Worm (Caenorhabditis elegans) whole organism, L4 larva: Measurements from ENCODE around the gene C06E4.1.

ENCODE experiments used
- D1046.2 ChIP-seq: fragments of 200-800 bp; sonication (Bioruptor generic); IDR thresholded peaks from 2 replicates; pipeline ENCODE4 v1.3.6; 2022; ENCODE audit warnings: missing genetic modification characterization, missing compliant biosample characterization
- F37D6.2 ChIP-seq: sonication (generic microtip); optimal IDR thresholded peaks from 2 replicates; lab custom pipeline; 2016; ENCODE audit warnings: mild to moderate bottlenecking, missing genetic modification characterization, missing compliant biosample characterization
- F44E2.7 ChIP-seq: fragments of 200-800 bp; sonication (Bioruptor generic); IDR thresholded peaks from 2 replicates; pipeline ENCODE4 v2.1.2; 2022; ENCODE audit warnings: missing genetic modification characterization, missing compliant biosample characterization
- T20F7.1 ChIP-seq: fragments of 200-800 bp; sonication (Bioruptor generic); optimal IDR thresholded peaks from 2 replicates; lab custom pipeline; 2018; ENCODE audit warnings: mild to moderate bottlenecking, missing genetic modification characterization, missing compliant biosample characterization
- T26A8.4 ChIP-seq: fragments of 200-800 bp; sonication (Bioruptor generic); IDR thresholded peaks from 2 replicates; pipeline ENCODE4 v1.3.6; 2022; ENCODE audit warnings: missing genetic modification characterization, missing compliant biosample characterization
- Y5F2A.4 ChIP-seq: fragments of 200-800 bp; sonication (Bioruptor generic); optimal IDR thresholded peaks from 2 replicates; lab custom pipeline; 2018; ENCODE audit warnings: mild to moderate bottlenecking, missing genetic modification characterization, missing compliant biosample characterization
- ZK546.5 ChIP-seq, 2 experiments: sonication (generic microtip); optimal IDR thresholded peaks; 2 replicates each; lab custom pipeline; 2017; ENCODE audit warnings: missing biosample characterization in 2 of 2, missing genetic modification characterization in 2 of 2
- aly-2 ChIP-seq: sonication (generic microtip); optimal IDR thresholded peaks from 2 replicates; lab custom pipeline; 2018; ENCODE audit warnings: missing biosample characterization, missing genetic modification characterization
- ama-1 ChIP-seq: fragments of 150-350 bp; optimal IDR thresholded peaks from 2 replicates; lab custom pipeline; 2014; ENCODE audit warnings: inconsistent platforms, mixed read lengths
- attf-4 ChIP-seq: sonication (generic microtip); optimal IDR thresholded peaks from 3 replicates; lab custom pipeline; 2017; ENCODE audit warnings: missing biosample characterization, missing genetic modification characterization
- ceh-82 ChIP-seq: sonication (generic microtip); optimal IDR thresholded peaks from 2 replicates; lab custom pipeline; 2017; ENCODE audit warnings: missing biosample characterization, missing genetic modification characterization
- ces-1 ChIP-seq: fragments of 150-350 bp; sonication (generic microtip); optimal IDR thresholded peaks from 4 replicates; lab custom pipeline; 2014; ENCODE audit warnings: missing biosample characterization, missing genetic modification reagents, missing genetic modification characterization
- daf-12 ChIP-seq: fragments of 150-350 bp; optimal IDR thresholded peaks from 2 replicates; lab custom pipeline; 2014; ENCODE audit warnings: missing biosample characterization, missing genetic modification reagents, missing genetic modification characterization
- daf-19 ChIP-seq: fragments of 200-800 bp; sonication (Bioruptor generic); conservative IDR thresholded peaks from 2 replicates; pipeline ENCODE4 v1.3.6; 2022; ENCODE audit warnings: missing genetic modification characterization, missing compliant biosample characterization
- dmd-6 ChIP-seq: fragments of 200-800 bp; sonication (Bioruptor generic); IDR thresholded peaks from 2 replicates; pipeline ENCODE4 v1.3.6; 2022; ENCODE audit warnings: missing genetic modification reagents, missing genetic modification characterization, missing compliant biosample characterization
- dve-1 ChIP-seq: sonication (generic microtip); optimal IDR thresholded peaks from 2 replicates; lab custom pipeline; 2017; ENCODE audit warnings: antibody characterized with exemption, mild to moderate bottlenecking, missing genetic modification characterization, missing compliant biosample characterization; ENCODE audit not compliant: insufficient read depth
- egl-27 ChIP-seq: sonication (generic microtip); optimal IDR thresholded peaks from 3 replicates; lab custom pipeline; 2017; ENCODE audit warnings: missing biosample characterization, missing genetic modification reagents, missing genetic modification characterization
- fkh-10 ChIP-seq: fragments of 150-350 bp; optimal IDR thresholded peaks from 2 replicates; lab custom pipeline; 2014; ENCODE audit warnings: missing biosample characterization, missing genetic modification reagents, missing genetic modification characterization
- hif-1 ChIP-seq, 2 experiments: sonication (generic microtip); optimal IDR thresholded peaks; 2 replicates each; lab custom pipeline; 2016 to 2017; ENCODE audit warnings: missing compliant biosample characterization in 2 of 2, missing genetic modification characterization in 2 of 2, missing genetic modification reagents in 2 of 2, missing genotype in 2 of 2, mild to moderate bottlenecking in 1 of 2
- hlh-11 ChIP-seq: fragments of 200-800 bp; sonication (Bioruptor generic); optimal IDR thresholded peaks from 2 replicates; lab custom pipeline; 2018; ENCODE audit warnings: mild to moderate bottlenecking, missing genetic modification characterization, missing compliant biosample characterization
- hmg-1.1 ChIP-seq: fragments of 200-800 bp; sonication (Bioruptor generic); IDR thresholded peaks from 2 replicates; pipeline ENCODE4 v1.3.6; 2022; ENCODE audit warnings: missing genetic modification reagents, missing genetic modification characterization, missing compliant biosample characterization
- lin-13 ChIP-seq: fragments of 150-350 bp; optimal IDR thresholded peaks from 2 replicates; lab custom pipeline; 2014; ENCODE audit warnings: missing biosample characterization, missing genetic modification reagents, missing genetic modification characterization
- lin-15B ChIP-seq: fragments of 150-350 bp; sonication (generic microtip); optimal IDR thresholded peaks from 3 replicates; lab custom pipeline; 2014; ENCODE audit warnings: missing biosample characterization, missing genetic modification characterization
- lir-3 ChIP-seq: sonication (generic microtip); optimal IDR thresholded peaks from 2 replicates; lab custom pipeline; 2016; ENCODE audit warnings: mild to moderate bottlenecking, missing genetic modification characterization, missing compliant biosample characterization
- mdt-29 ChIP-seq: fragments of 200-800 bp; sonication (Bioruptor generic); IDR thresholded peaks from 2 replicates; pipeline ENCODE4 v1.3.6; 2022; ENCODE audit warnings: missing genetic modification reagents, missing genetic modification characterization, missing compliant biosample characterization
- mep-1 ChIP-seq: fragments of 150-350 bp; sonication (generic microtip); optimal IDR thresholded peaks from 3 replicates; lab custom pipeline; 2014; ENCODE audit warnings: missing biosample characterization, missing genetic modification characterization
- mes-2 ChIP-seq: sonication (generic microtip); optimal IDR thresholded peaks from 2 replicates; lab custom pipeline; 2016; ENCODE audit warnings: missing genotype, mild to moderate bottlenecking, missing genetic modification characterization, missing compliant biosample characterization; ENCODE audit not compliant: poor library complexity, severe bottlenecking
- mxl-2 ChIP-seq: fragments of 200-800 bp; sonication (Bioruptor generic); conservative IDR thresholded peaks from 2 replicates; pipeline ENCODE4 v1.3.6; 2022; ENCODE audit warnings: missing genetic modification reagents, missing genetic modification characterization, missing compliant biosample characterization
- nhr-11 ChIP-seq: fragments of 150-350 bp; optimal IDR thresholded peaks from 2 replicates; lab custom pipeline; 2014; ENCODE audit warnings: missing biosample characterization, missing genetic modification characterization
- nhr-111 ChIP-seq: fragments of 200-800 bp; sonication (Bioruptor generic); optimal IDR thresholded peaks from 2 replicates; lab custom pipeline; 2018; ENCODE audit warnings: mild to moderate bottlenecking, missing genetic modification characterization, missing compliant biosample characterization
- nhr-237 ChIP-seq: sonication (generic microtip); optimal IDR thresholded peaks from 2 replicates; lab custom pipeline; 2017; ENCODE audit warnings: missing biosample characterization, missing genetic modification characterization
- nhr-25 ChIP-seq: sonication (generic microtip); optimal IDR thresholded peaks from 2 replicates; lab custom pipeline; 2017; ENCODE audit warnings: missing genetic modification characterization, mild to moderate bottlenecking, missing compliant biosample characterization, antibody characterized with exemption, moderate library complexity, borderline replicate concordance; ENCODE audit not compliant: insufficient read depth
- nhr-28 ChIP-seq: fragments of 150-350 bp; optimal IDR thresholded peaks from 2 replicates; lab custom pipeline; 2014; ENCODE audit warnings: missing biosample characterization, missing genetic modification characterization
- nhr-41 ChIP-seq: fragments of 200-800 bp; sonication (Bioruptor generic); IDR thresholded peaks from 2 replicates; pipeline ENCODE4 v1.3.6; 2022; ENCODE audit warnings: missing genetic modification reagents, missing genetic modification characterization, missing compliant biosample characterization
- nhr-76 ChIP-seq: fragments of 150-350 bp; optimal IDR thresholded peaks from 2 replicates; lab custom pipeline; 2014; ENCODE audit warnings: missing biosample characterization, missing genetic modification characterization
- pha-4 ChIP-seq, 2 experiments: fragments of 150-350 bp in 1 of 2; fragments of 200-800 bp in 1 of 2; sonication (Bioruptor generic) in 1 of 2; IDR thresholded peaks in 1 of 2; optimal IDR thresholded peaks in 1 of 2; 2 replicates each; pipeline versions ENCODE4 v1.3.6 to Lab custom; 2014 to 2022; ENCODE audit warnings: missing genetic modification characterization in 2 of 2, missing genetic modification reagents in 2 of 2, missing biosample characterization in 1 of 2, missing compliant biosample characterization in 1 of 2
- php-3 ChIP-seq: fragments of 200-800 bp; sonication (Bioruptor generic); IDR thresholded peaks from 2 replicates; pipeline ENCODE4 v1.3.6; 2022; ENCODE audit warnings: missing genetic modification reagents, missing genetic modification characterization, missing compliant biosample characterization
- sdz-12 ChIP-seq: fragments of 200-800 bp; sonication (Bioruptor generic); optimal IDR thresholded peaks from 2 replicates; lab custom pipeline; 2018; ENCODE audit warnings: mild to moderate bottlenecking, missing genetic modification characterization, missing compliant biosample characterization
- spr-3 ChIP-seq: fragments of 200-800 bp; sonication (Bioruptor generic); optimal IDR thresholded peaks from 2 replicates; lab custom pipeline; 2018; ENCODE audit warnings: mild to moderate bottlenecking, missing genetic modification characterization, missing compliant biosample characterization
- tag-97 ChIP-seq: fragments of 200-800 bp; sonication (Bioruptor generic); IDR thresholded peaks from 2 replicates; pipeline ENCODE4 v1.3.6; 2022; ENCODE audit warnings: missing genetic modification characterization, missing compliant biosample characterization
- tra-1 ChIP-seq: fragments of 200-800 bp; sonication (Bioruptor generic); IDR thresholded peaks from 2 replicates; pipeline ENCODE4 v1.3.6; 2022; ENCODE audit warnings: missing genetic modification reagents, missing genetic modification characterization, missing compliant biosample characterization
- unc-39 ChIP-seq: sonication (generic microtip); optimal IDR thresholded peaks from 2 replicates; lab custom pipeline; 2017; ENCODE audit warnings: missing biosample characterization, missing genetic modification characterization
- unc-62 ChIP-seq, 3 experiments: fragments of 150-350 bp in 1 of 3; sonication (generic microtip); optimal IDR thresholded peaks in 2 of 3; peaks in 1 of 3; 1 replicate in 1 of 3; 2 replicates in 2 of 3; lab custom pipeline; 2014 to 2017; ENCODE audit warnings: missing biosample characterization in 3 of 3, missing genetic modification characterization in 3 of 3, missing genetic modification reagents in 3 of 3, missing genotype in 1 of 3
- vab-7 ChIP-seq: fragments of 200-800 bp; sonication (Bioruptor generic); IDR thresholded peaks from 2 replicates; pipeline ENCODE4 v1.3.6; 2022; ENCODE audit warnings: missing genetic modification reagents, missing genetic modification characterization, missing compliant biosample characterization
- zfp-2 ChIP-seq: sonication (generic microtip); optimal IDR thresholded peaks from 2 replicates; lab custom pipeline; 2016; ENCODE audit warnings: mild to moderate bottlenecking, missing genetic modification characterization, missing compliant biosample characterization
- zip-2 ChIP-seq: fragments of 150-350 bp; optimal IDR thresholded peaks from 2 replicates; lab custom pipeline; 2014; ENCODE audit warnings: missing biosample characterization, missing genetic modification characterization
- ztf-7 ChIP-seq: fragments of 150-350 bp; optimal IDR thresholded peaks from 2 replicates; lab custom pipeline; 2014; ENCODE audit warnings: missing biosample characterization, missing genetic modification characterization

The C06E4.1 gene

DNA sequence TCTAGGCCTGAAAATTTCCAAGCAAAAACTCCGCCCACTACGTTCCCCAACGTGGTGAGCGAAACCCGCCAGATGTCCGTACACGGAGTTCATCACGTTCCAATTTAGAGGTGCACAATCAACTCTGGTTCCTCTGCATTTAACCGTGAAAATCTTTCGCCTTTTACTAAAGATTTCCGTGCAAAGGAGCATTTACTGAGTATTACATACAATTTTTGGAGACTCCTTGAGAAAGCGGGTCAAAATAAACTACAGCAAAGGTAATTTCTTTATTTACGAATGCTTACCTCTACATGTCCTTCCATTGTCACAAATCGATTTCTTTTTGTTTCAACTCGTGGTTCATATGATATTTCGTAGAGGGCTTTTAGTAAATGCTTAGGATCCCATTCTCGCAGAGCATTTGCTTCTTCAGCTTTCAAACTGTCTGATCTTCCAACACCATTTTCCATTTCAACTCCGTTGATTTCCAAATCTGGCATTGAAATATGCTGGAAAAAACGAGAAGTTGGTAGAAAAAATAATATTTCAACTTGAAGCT, 33.6 kb downstream of the C06E4.1 start, which contains the start of gene F42C5.9 (continued):
- TF ChIP-seq mxl-2 (GFP tag; lab: Robert Waterston, UW) (no peak), aly-2 (tag; lab: Kevin White, UChicago) (peak; percentile 50), unc-62 (GFP tag; optimal IDR thresholded peaks at IDR 0.05 in 1 of 2; lab: Kevin White, UChicago) (peak in 1 of 2 experiments; percentile 76), unc-62 (tag; optimal IDR thresholded peaks at IDR 0.05; lab: Kevin White, UChicago) (no peak), nhr-11 (tag; lab: Kevin White, UChicago) (no peak), lin-13 (GFP tag; lab: Kevin White, UChicago) (peak; percentile 35), mep-1 (no peak)

DNA sequence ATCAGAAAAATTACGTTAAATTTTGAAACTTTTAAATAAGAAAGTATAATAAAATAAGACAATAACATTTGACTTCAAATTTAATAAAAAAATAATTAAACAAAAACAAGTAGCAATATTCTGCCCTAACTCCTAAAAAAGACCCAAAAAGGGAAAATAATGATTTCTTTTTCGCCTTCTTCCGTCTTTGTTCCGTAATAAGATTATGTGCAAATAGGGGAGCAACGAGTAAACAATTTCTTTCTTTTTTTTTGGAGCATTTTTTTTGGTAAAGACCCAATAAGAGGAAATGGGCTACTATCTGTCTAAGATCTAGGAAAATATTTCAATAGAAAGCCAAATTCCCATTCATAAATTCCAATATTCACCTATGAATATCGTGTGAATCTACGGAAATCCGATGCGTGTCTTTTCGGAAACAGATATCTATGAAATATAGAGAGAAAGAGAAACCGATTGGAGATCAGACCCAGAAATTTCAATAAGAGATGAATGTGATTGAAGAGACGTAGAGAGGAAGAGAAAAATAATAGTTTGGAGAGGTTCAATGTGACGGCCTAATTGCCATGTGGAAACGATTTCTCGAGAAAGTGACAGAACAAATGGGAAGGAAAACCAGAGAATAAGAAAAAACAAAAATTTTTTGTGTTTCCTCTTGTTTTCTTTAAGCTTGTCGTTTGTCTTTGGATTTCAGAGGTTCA, 34.9 kb downstream of the C06E4.1 start:
- TF ChIP-seq aly-2 (tag; lab: Kevin White, UChicago), result no peak
- TF ChIP-seq pha-4 (GFP tag; IDR thresholded peaks at IDR 0.05; lab: Robert Waterston, UW), result no peak
- TF ChIP-seq pha-4 (tag; optimal IDR thresholded peaks at IDR 0.05; lab: Kevin White, UChicago), result no peak
- no peak for TF ChIP-seq mes-2 (tag; lab: Kevin White, UChicago)
- TF ChIP-seq T26A8.4 (GFP tag; lab: Robert Waterston, UW), result no peak
- TF ChIP-seq ZK546.5 (tag; optimal IDR thresholded peaks at IDR 0.05; lab: Kevin White, UChicago), result no peak
- TF ChIP-seq mdt-29, result no peak
- no peak for TF ChIP-seq nhr-76 (tag; lab: Kevin White, UChicago)
- no peak for TF ChIP-seq sdz-12 (GFP tag; lab: Kevin White, UChicago)
- TF ChIP-seq hlh-11, result peak; percentile 30
- TF ChIP-seq php-3 (GFP tag; lab: Robert Waterston, UW), result no peak
- no peak for TF ChIP-seq ztf-7 (tag; lab: Kevin White, UChicago)
- no peak for TF ChIP-seq F37D6.2 (tag; lab: Kevin White, UChicago)
- TF ChIP-seq hif-1 (tag; optimal IDR thresholded peaks at IDR 0.05; lab: Kevin White, UChicago), result no peak
- no peak for TF ChIP-seq F44E2.7
- no peak for TF ChIP-seq nhr-41 (GFP tag; lab: Robert Waterston, UW)
- TF ChIP-seq attf-4 (tag; lab: Kevin White, UChicago), result no peak
- TF ChIP-seq tra-1 (GFP tag; lab: Robert Waterston, UW), result no peak
- no peak for TF ChIP-seq lin-13 (GFP tag; lab: Kevin White, UChicago)
- TF ChIP-seq nhr-25 (tag; lab: Kevin White, UChicago), result no peak
- no peak for TF ChIP-seq T20F7.1
- no peak for TF ChIP-seq tag-97 (GFP tag; lab: Robert Waterston, UW)
- TF ChIP-seq hmg-1.1 (GFP tag; lab: Robert Waterston, UW), result no peak
- TF ChIP-seq nhr-111 (GFP tag; lab: Kevin White, UChicago), result no peak
- TF ChIP-seq ama-1 (lab: Kevin White, UChicago), result no peak
- TF ChIP-seq nhr-237 (tag; lab: Kevin White, UChicago), result no peak
- no peak for TF ChIP-seq Y5F2A.4 (GFP tag; lab: Kevin White, UChicago)
- TF ChIP-seq fkh-10 (GFP tag; lab: Kevin White, UChicago), result no peak
- no peak for TF ChIP-seq lin-15B (tag; lab: Kevin White, UChicago)
- TF ChIP-seq nhr-28, result peak; percentile 16
- no peak for TF ChIP-seq daf-12
- TF ChIP-seq egl-27 (tag; lab: Kevin White, UChicago), result no peak
- TF ChIP-seq spr-3, result no peak
- no peak for TF ChIP-seq dmd-6 (GFP tag; lab: Robert Waterston, UW)
- no peak for TF ChIP-seq ceh-82 (tag; lab: Kevin White, UChicago)
- no peak for TF ChIP-seq ces-1
- TF ChIP-seq D1046.2 (GFP tag; lab: Robert Waterston, UW), result no peak
- no peak for TF ChIP-seq zfp-2 (tag; lab: Kevin White, UChicago)
- TF ChIP-seq daf-19 (GFP tag; lab: Robert Waterston, UW), result no peak
- TF ChIP-seq unc-39 (tag; lab: Kevin White, UChicago), result no peak
- TF ChIP-seq vab-7 (GFP tag; lab: Robert Waterston, UW), result no peak
- no peak for TF ChIP-seq zip-2
- no peak for TF ChIP-seq lir-3 (tag; lab: Kevin White, UChicago)
- TF ChIP-seq dve-1 (tag; lab: Kevin White, UChicago), result peak; percentile 23
